Fruit fly (Drosophila melanogaster) whole organism, adult: Measurements from ENCODE around the gene CG5783.

ENCODE experiments used
- CG11617 ChIP-seq: fragments of 200-800 bp; sonication (Bioruptor generic); optimal IDR thresholded peaks from 2 replicates; lab custom pipeline; 2017; ENCODE audit warnings: mild to moderate bottlenecking, missing biosample characterization, missing genetic modification reagents, missing genetic modification characterization
- CG14711 ChIP-seq: fragments of 200-800 bp; sonication (Bioruptor generic); optimal IDR thresholded peaks from 2 replicates; lab custom pipeline; 2018; ENCODE audit warnings: missing biosample characterization, mild to moderate bottlenecking, missing genetic modification characterization, moderate library complexity
- CG1620 ChIP-seq: fragments of 200-800 bp; sonication (Bioruptor generic); optimal IDR thresholded peaks from 2 replicates; lab custom pipeline; 2016; ENCODE audit warnings: missing biosample characterization, missing genetic modification characterization
- CG5204 ChIP-seq: fragments of 200-800 bp; sonication (Bioruptor generic); optimal IDR thresholded peaks from 2 replicates; lab custom pipeline; 2016; ENCODE audit warnings: missing biosample characterization, missing genetic modification characterization
- CG7101 ChIP-seq: fragments of 200-800 bp; sonication (Bioruptor generic); optimal IDR thresholded peaks from 2 replicates; lab custom pipeline; 2018; ENCODE audit warnings: missing biosample characterization, mild to moderate bottlenecking, missing genetic modification characterization, moderate library complexity
- Clk ChIP-seq: fragments of 200-800 bp; sonication (Bioruptor generic); optimal IDR thresholded peaks from 2 replicates; lab custom pipeline; 2017; ENCODE audit warnings: missing biosample characterization, missing genetic modification characterization
- Crg-1 ChIP-seq: fragments of 200-800 bp; sonication (Bioruptor generic); optimal IDR thresholded peaks from 2 replicates; lab custom pipeline; 2016; ENCODE audit warnings: missing biosample characterization, missing genetic modification characterization
- bab1 ChIP-seq: fragments of 200-800 bp; sonication (Bioruptor generic); optimal IDR thresholded peaks from 3 replicates; lab custom pipeline; 2019; ENCODE audit warnings: missing biosample characterization, mild to moderate bottlenecking, missing genetic modification characterization, moderate library complexity
- cic ChIP-seq: fragments of 200-800 bp; sonication (Bioruptor generic); optimal IDR thresholded peaks from 2 replicates; lab custom pipeline; 2017; ENCODE audit warnings: missing biosample characterization, mild to moderate bottlenecking, missing genetic modification characterization, moderate library complexity
- kay ChIP-seq: fragments of 200-800 bp; sonication (Bioruptor generic); peaks from one replicate; lab custom pipeline; 2016; ENCODE audit warnings: missing biosample characterization, missing genetic modification characterization, borderline replicate concordance
- ovo ChIP-seq: fragments of 200-800 bp; sonication (Bioruptor generic); optimal IDR thresholded peaks from 2 replicates; lab custom pipeline; 2016; ENCODE audit warnings: missing biosample characterization, missing genetic modification characterization
- tj ChIP-seq: fragments of 200-800 bp; sonication (Bioruptor generic); optimal IDR thresholded peaks from 3 replicates; lab custom pipeline; 2017; ENCODE audit warnings: missing biosample characterization, mild to moderate bottlenecking, missing genetic modification characterization, moderate library complexity
- toe ChIP-seq: fragments of 200-800 bp; sonication (Bioruptor generic); optimal IDR thresholded peaks from 2 replicates; lab custom pipeline; 2016; ENCODE audit warnings: missing biosample characterization, missing genetic modification characterization

- TF ChIP-seq Clk (no peak), CG11617 (GFP tag; lab: Kevin White, UChicago) (no peak), ovo (GFP tag; lab: Kevin White, UChicago) (no peak), bab1 (GFP tag; lab: Kevin White, UChicago) (no peak), CG5204 (no peak), CG7101 (no peak), tj (GFP tag; lab: Kevin White, UChicago) (no peak), CG14711 (tag; lab: Kevin White, UChicago) (no peak), Crg-1 (GFP tag; lab: Kevin White, UChicago) (no peak), CG1620 (GFP tag; lab: Kevin White, UChicago) (no peak), toe (GFP tag; lab: Kevin White, UChicago) (no peak), cic (GFP tag; lab: Kevin White, UChicago) (no peak), kay (no peak)
These were observed 1.3 kb upstream of the CG5783 start, which contains the start of gene CG15155 for dm6 chr2L:18154551-18154950.
